Worm (Caenorhabditis elegans): ENCODE results near the gene col-129.

DNA sequence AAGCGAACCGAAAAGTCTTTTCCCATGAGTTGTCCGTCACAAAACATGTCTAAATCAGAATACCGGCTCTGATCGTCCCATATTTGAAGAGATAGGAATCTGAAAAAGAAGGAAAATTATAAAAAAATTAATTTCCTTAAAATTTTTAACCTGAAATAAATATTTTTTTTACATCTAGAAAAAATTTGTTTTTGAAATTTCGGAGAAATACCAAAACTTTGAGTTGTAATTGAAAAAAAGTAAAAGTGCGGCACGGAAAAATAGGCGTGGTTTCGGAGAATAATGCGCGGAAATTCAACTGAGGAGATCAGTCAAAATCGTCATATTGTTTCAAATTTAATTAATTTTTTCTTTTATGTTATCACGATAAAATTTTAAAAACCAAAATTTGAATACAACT is 20.7 kb downstream of the col-129 start, which contains the start of gene F11A10.6:
- TF ChIP-seq tab-1 (GFP tag; IDR thresholded peaks at IDR 0.05) (no peak), med-1 (GFP tag; optimal IDR thresholded peaks at IDR 0.05; ENCODE audit: insufficient read depth) (no peak)
